Worm (Caenorhabditis elegans): Measurements from ENCODE around the gene srt-6.

srt-6 gene

ce11 chrV:7436509-7436908 is 27.9 kb upstream of the srt-6 start:
- no peak for TF ChIP-seq mab-5 (tag; optimal IDR thresholded peaks at IDR 0.05)
- no peak for TF ChIP-seq nhr-237 (tag; optimal IDR thresholded peaks at IDR 0.05)

ce11 chrV:7435376-7436204 is 27.0 kb upstream of the srt-6 start, which contains the start of the genes ddo-2 and F25E5.8:
ddo-2 (minus strand) TSS chrV:7435705.
F25E5.8 (plus strand) TSS chrV:7435930.
- TF ChIP-seq nhr-21 (tag; optimal IDR thresholded peaks at IDR 0.05): peak; percentile 30
- no peak for TF ChIP-seq lsy-2 (tag; optimal IDR thresholded peaks at IDR 0.05)
- peak; percentile 87 for TF ChIP-seq ama-1 (optimal IDR thresholded peaks at IDR 0.05)
- TF ChIP-seq sma-9 (GFP tag; optimal IDR thresholded peaks at IDR 0.05): no peak
- TF ChIP-seq sma-9 (tag; optimal IDR thresholded peaks at IDR 0.05): no peak
- no peak for TF ChIP-seq nhr-11 (tag; optimal IDR thresholded peaks at IDR 0.05)
- peak; percentile 1 for TF ChIP-seq sem-4 (tag; optimal IDR thresholded peaks at IDR 0.05)
- TF ChIP-seq nhr-25 (tag; optimal IDR thresholded peaks at IDR 0.05): peak; percentile 59
- peak; percentile 38 for TF ChIP-seq blmp-1 (tag; optimal IDR thresholded peaks at IDR 0.05; ENCODE audit: insufficient read depth)
- peak; percentile 20 for TF ChIP-seq sma-3 (GFP tag; optimal IDR thresholded peaks at IDR 0.05)
- TF ChIP-seq egl-27 (tag; optimal IDR thresholded peaks at IDR 0.05): no peak

- TF ChIP-seq blmp-1 (tag; optimal IDR thresholded peaks at IDR 0.05; ENCODE audit: insufficient read depth) (no peak), ztf-1 (GFP tag; conservative IDR thresholded peaks at IDR 0.05) (no peak), nhr-237 (tag; optimal IDR thresholded peaks at IDR 0.05) (no peak), C34F6.9 (tag; optimal IDR thresholded peaks at IDR 0.05) (peak; percentile 76), lin-39 (tag; optimal IDR thresholded peaks at IDR 0.05) (no peak), R02D3.7 (tag; optimal IDR thresholded peaks at IDR 0.05) (no peak), ama-1 (optimal IDR thresholded peaks at IDR 0.05) (peak; percentile 88), crh-2 (tag; optimal IDR thresholded peaks at IDR 0.05) (peak; percentile 78), sem-4 (tag; optimal IDR thresholded peaks at IDR 0.05) (peak; percentile 46), F13H6.1 (tag; optimal IDR thresholded peaks at IDR 0.05) (peak; percentile 64), skn-1 (tag; optimal IDR thresholded peaks at IDR 0.05) (peak; percentile 34), nhr-77 (tag; optimal IDR thresholded peaks at IDR 0.05) (no peak), nhr-11 (tag; optimal IDR thresholded peaks at IDR 0.05) (no peak), sma-3 (GFP tag; optimal IDR thresholded peaks at IDR 0.05) (no peak), elt-3 (tag; optimal IDR thresholded peaks at IDR 0.05) (no peak), lsy-2 (tag; optimal IDR thresholded peaks at IDR 0.05) (peak in 1 of 2 experiments; percentile 71), sma-9 (GFP tag; optimal IDR thresholded peaks at IDR 0.05) (peak; percentile 95), sma-9 (tag; optimal IDR thresholded peaks at IDR 0.05) (no peak), ZK546.5 (tag; optimal IDR thresholded peaks at IDR 0.05) (no peak), mbf-1 (tag; optimal IDR thresholded peaks at IDR 0.05) (no peak), zag-1 (tag; optimal IDR thresholded peaks at IDR 0.05) (peak; percentile 37), nhr-10 (tag; optimal IDR thresholded peaks at IDR 0.05) (no peak), aly-2 (tag; optimal IDR thresholded peaks at IDR 0.05) (no peak), nhr-6 (tag; optimal IDR thresholded peaks at IDR 0.05) (no peak), ceh-82 (tag; optimal IDR thresholded peaks at IDR 0.05) (no peak), Y55F3AM.14 (GFP tag; optimal IDR thresholded peaks at IDR 0.05) (no peak), unc-55 (GFP tag; optimal IDR thresholded peaks at IDR 0.05) (no peak), mdl-1 (tag; optimal IDR thresholded peaks at IDR 0.05) (peak; percentile 87 to 88), elt-1 (tag; optimal IDR thresholded peaks at IDR 0.05) (no peak), ztf-4 (tag; optimal IDR thresholded peaks at IDR 0.05) (peak; percentile 6), gmeb-1 (tag; optimal IDR thresholded peaks at IDR 0.05) (peak; percentile 16), egl-27 (tag; optimal IDR thresholded peaks at IDR 0.05) (no peak), fos-1 (tag; optimal IDR thresholded peaks at IDR 0.05) (peak; percentile 49), nhr-129 (tag; optimal IDR thresholded peaks at IDR 0.05) (peak; percentile 48)
Measured at ce11 chrV:7434805-7435363, 26.3 kb upstream of the srt-6 start.

All from whole organism, L2 larva.